ENCODE assay signal across 3 fruit fly cellular contexts in genomic region chr2L:22134091-22134730, dm6.
TF ChIP-seq lines count a peak whose summit lies in the region.

No protein-coding gene starts in this region.

TF ChIP-seq in whole organism, embryonic, 481 proteins besides CTCF, POLR2A, EP300 and RAD21 (continued from another document):
- TF ChIP-seq corto (GFP tag; optimal IDR thresholded peaks at IDR 0.05; lab: Kevin White, UChicago), result peak; percentile 23
- peak; percentile 22; the same call in 1 of the 2 replicates for TF ChIP-seq MBD-R2 (GFP tag; IDR thresholded peaks at IDR 0.05; lab: Robert Waterston, UW)
- peak; percentile 11; the same call in 1 of the 2 replicates for TF ChIP-seq CG13287 (GFP tag; IDR thresholded peaks at IDR 0.05; lab: Robert Waterston, UW; ENCODE audit: partially characterized antibody)
- 0 out of 3 replicates have a peak, but pooled peaks have one; percentile 10 for TF ChIP-seq CG2199 (GFP tag; IDR thresholded peaks at IDR 0.05; lab: Robert Waterston, UW)
- TF ChIP-seq stwl (tag; optimal IDR thresholded peaks at IDR 0.05; lab: Kevin White, UChicago), result no peak
- TF ChIP-seq kni (GFP tag; optimal IDR thresholded peaks at IDR 0.05; lab: Kevin White, UChicago), result peak; percentile 53
- peak; percentile 59 for TF ChIP-seq CG12769 (tag; optimal IDR thresholded peaks at IDR 0.05; lab: Kevin White, UChicago)
- TF ChIP-seq Dll (GFP tag; IDR thresholded peaks at IDR 0.05; lab: Robert Waterston, UW; ENCODE audit: partially characterized antibody), result peak; percentile 45; the same call in 2 of the 4 replicates
- TF ChIP-seq Med (GFP tag; lab: Kevin White, UChicago), result peak; percentile 48
- TF ChIP-seq CG13894 (tag; optimal IDR thresholded peaks at IDR 0.05; lab: Kevin White, UChicago), result peak; percentile 54
- no peak for TF ChIP-seq sc (optimal IDR thresholded peaks at IDR 0.05; lab: Kevin White, UChicago)
- TF ChIP-seq sc (GFP tag; optimal IDR thresholded peaks at IDR 0.05; lab: Kevin White, UChicago), result no peak
- TF ChIP-seq E2f2 (GFP tag; IDR thresholded peaks at IDR 0.05; lab: Robert Waterston, UW), result 0 out of 2 replicates have a peak, but pooled peaks have one; percentile 9
- TF ChIP-seq hkb (optimal IDR thresholded peaks at IDR 0.05; lab: Kevin White, UChicago), result no peak
- TF ChIP-seq hkb (GFP tag; IDR thresholded peaks at IDR 0.05; lab: Robert Waterston, UW), result peak; percentile 19; the same call in 1 of the 2 replicates
- TF ChIP-seq D19A (tag; optimal IDR thresholded peaks at IDR 0.05; lab: Kevin White, UChicago), result peak; percentile 85
- TF ChIP-seq gro (GFP tag; optimal IDR thresholded peaks at IDR 0.05; lab: Kevin White, UChicago), result peak; percentile 25
- peak; percentile 34 for TF ChIP-seq CG10543 (GFP tag; optimal IDR thresholded peaks at IDR 0.05; lab: Kevin White, UChicago)
- TF ChIP-seq unpg (GFP tag; optimal IDR thresholded peaks at IDR 0.05; lab: Kevin White, UChicago), result no peak
- TF ChIP-seq CG30020 (tag; optimal IDR thresholded peaks at IDR 0.05; lab: Kevin White, UChicago), result peak; percentile 75
- peak; percentile 62 for TF ChIP-seq lbe (GFP tag; optimal IDR thresholded peaks at IDR 0.05; lab: Kevin White, UChicago)
- peak; percentile 16 for TF ChIP-seq mirr (GFP tag; optimal IDR thresholded peaks at IDR 0.05; lab: Kevin White, UChicago)
- no peak for TF ChIP-seq shn (GFP tag; optimal IDR thresholded peaks at IDR 0.05; lab: Kevin White, UChicago)
- TF ChIP-seq sens (GFP tag; lab: Kevin White, UChicago), result peak; percentile 64
- TF ChIP-seq CG1792 (GFP tag; optimal IDR thresholded peaks at IDR 0.05; lab: Kevin White, UChicago), result no peak

TF ChIP-seq in whole organism, prepupa, 60 proteins besides CTCF, POLR2A, EP300 and RAD21 (continued from another document):
- TF ChIP-seq CG6276 (GFP tag; optimal IDR thresholded peaks at IDR 0.05; lab: Kevin White, UChicago) (peak; percentile 20), CG4318 (GFP tag; optimal IDR thresholded peaks at IDR 0.05; lab: Kevin White, UChicago) (no peak), net (GFP tag; optimal IDR thresholded peaks at IDR 0.05; lab: Kevin White, UChicago) (no peak), CG10631 (GFP tag; optimal IDR thresholded peaks at IDR 0.05; lab: Kevin White, UChicago) (no peak), CG11902 (GFP tag; optimal IDR thresholded peaks at IDR 0.05; lab: Kevin White, UChicago) (no peak), Met (GFP tag; optimal IDR thresholded peaks at IDR 0.05; lab: Kevin White, UChicago) (no peak), Sox14 (GFP tag; optimal IDR thresholded peaks at IDR 0.05; lab: Kevin White, UChicago) (peak; percentile 84), fd85E (GFP tag; optimal IDR thresholded peaks at IDR 0.05; lab: Kevin White, UChicago) (no peak), CG31627 (GFP tag; optimal IDR thresholded peaks at IDR 0.05; lab: Kevin White, UChicago) (no peak), CG9139 (GFP tag; optimal IDR thresholded peaks at IDR 0.05; lab: Kevin White, UChicago) (peak; percentile 18), CG10669 (GFP tag; optimal IDR thresholded peaks at IDR 0.05; lab: Kevin White, UChicago) (no peak), CG6808 (GFP tag; optimal IDR thresholded peaks at IDR 0.05; lab: Kevin White, UChicago) (peak; percentile 20), CG6163 (GFP tag; IDR thresholded peaks at IDR 0.05; lab: Robert Waterston, UW) (no peak), achi (GFP tag; optimal IDR thresholded peaks at IDR 0.05; lab: Kevin White, UChicago) (no peak), pdm3 (GFP tag; optimal IDR thresholded peaks at IDR 0.05; lab: Kevin White, UChicago) (no peak), cyc (GFP tag; optimal IDR thresholded peaks at IDR 0.05; lab: Kevin White, UChicago) (no peak), CG8119 (GFP tag; IDR thresholded peaks at IDR 0.05; lab: Robert Waterston, UW) (peak; percentile 52; the same call in 1 of the 3 replicates), ss (GFP tag; optimal IDR thresholded peaks at IDR 0.05; lab: Kevin White, UChicago) (peak in 1 of 2 experiments; percentile 55), OdsH (GFP tag; optimal IDR thresholded peaks at IDR 0.05; lab: Kevin White, UChicago) (no peak), CG11294 (GFP tag; IDR thresholded peaks at IDR 0.05; lab: Robert Waterston, UW) (no peak), CG11762 (GFP tag; optimal IDR thresholded peaks at IDR 0.05; lab: Kevin White, UChicago; ENCODE audit: insufficient read depth) (no peak), Sox15 (GFP tag; optimal IDR thresholded peaks at IDR 0.05; lab: Kevin White, UChicago) (no peak), Hr4 (GFP tag; optimal IDR thresholded peaks at IDR 0.05; lab: Kevin White, UChicago) (no peak), esn (GFP tag; optimal IDR thresholded peaks at IDR 0.05; lab: Kevin White, UChicago) (no peak), fkh (GFP tag; optimal IDR thresholded peaks at IDR 0.05; lab: Kevin White, UChicago) (no peak), Hr39 (GFP tag; optimal IDR thresholded peaks at IDR 0.05; lab: Kevin White, UChicago) (no peak), dac (GFP tag; optimal IDR thresholded peaks at IDR 0.05; lab: Kevin White, UChicago) (no peak), Eip78C (GFP tag; lab: Kevin White, UChicago) (peak; percentile 76), CG3919 (GFP tag; optimal IDR thresholded peaks at IDR 0.05; lab: Kevin White, UChicago) (no peak), Eip93F (GFP tag; optimal IDR thresholded peaks at IDR 0.05; lab: Kevin White, UChicago) (no peak), Ets96B (tag; optimal IDR thresholded peaks at IDR 0.05; lab: Kevin White, UChicago) (no peak), CG1621 (tag; optimal IDR thresholded peaks at IDR 0.05; lab: Kevin White, UChicago) (no peak)

TF ChIP-seq in whole organism, wandering third instar larva, 38 proteins besides CTCF, POLR2A, EP300 and RAD21 (continued from another document):
- no peak for TF ChIP-seq usp (GFP tag; optimal IDR thresholded peaks at IDR 0.05; lab: Kevin White, UChicago)
- peak; percentile 79 for TF ChIP-seq Dif (GFP tag; optimal IDR thresholded peaks at IDR 0.05; lab: Kevin White, UChicago; ENCODE audit: partially characterized antibody)
- TF ChIP-seq fru (GFP tag; optimal IDR thresholded peaks at IDR 0.05; lab: Kevin White, UChicago), result no peak
- no peak for TF ChIP-seq pan (optimal IDR thresholded peaks at IDR 0.05; lab: Kevin White, UChicago)
- TF ChIP-seq dl (GFP tag; optimal IDR thresholded peaks at IDR 0.05; lab: Kevin White, UChicago; ENCODE audit: insufficient read depth in 1 of 2, partially characterized antibody in 2 of 2), result peak; percentile 58 to 79
